Worm (Caenorhabditis elegans) whole organism, mixed stage, embryonic: Measurements from ENCODE around the gene ZC443.7.

Experiments used
- M03D4.4 ChIP-seq: sonication (generic microtip); optimal IDR thresholded peaks from 2 replicates; lab custom pipeline; 2017; ENCODE audit warnings: mild to moderate bottlenecking, missing genetic modification characterization, missing compliant biosample characterization
- bed-3 ChIP-seq: fragments of 200-800 bp; sonication (Bioruptor generic); optimal IDR thresholded peaks from 3 replicates; lab custom pipeline; 2018; ENCODE audit warnings: mild to moderate bottlenecking, missing genetic modification characterization, moderate library complexity, missing compliant biosample characterization
- ceh-39 ChIP-seq: fragments of 150-350 bp; optimal IDR thresholded peaks from 2 replicates; lab custom pipeline; 2014; ENCODE audit warnings: missing biosample characterization, missing genetic modification characterization
- ceh-43 ChIP-seq: fragments of 200-800 bp; sonication (Bioruptor generic); optimal IDR thresholded peaks from 2 replicates; lab custom pipeline; 2018; ENCODE audit warnings: mild to moderate bottlenecking, missing genetic modification characterization, moderate library complexity, missing compliant biosample characterization
- ceh-83 ChIP-seq: fragments of 200-800 bp; sonication (Bioruptor generic); optimal IDR thresholded peaks from 2 replicates; lab custom pipeline; 2018; ENCODE audit warnings: mild to moderate bottlenecking, missing genetic modification characterization, missing compliant biosample characterization
- ces-1 ChIP-seq: fragments of 150-350 bp; optimal IDR thresholded peaks from 2 replicates; lab custom pipeline; 2014; ENCODE audit warnings: missing biosample characterization, missing genetic modification reagents, missing genetic modification characterization
- cnd-1 ChIP-seq: fragments of 200-800 bp; sonication (Bioruptor generic); optimal IDR thresholded peaks from 2 replicates; lab custom pipeline; 2018; ENCODE audit warnings: mild to moderate bottlenecking, missing genetic modification characterization, missing compliant biosample characterization
- drap-1 ChIP-seq: fragments of 200-800 bp; sonication (Bioruptor generic); optimal IDR thresholded peaks from 3 replicates; lab custom pipeline; 2018; ENCODE audit warnings: mild to moderate bottlenecking, missing genetic modification characterization, missing compliant biosample characterization
- elt-3 ChIP-seq: fragments of 150-350 bp; optimal IDR thresholded peaks from 2 replicates; lab custom pipeline; 2014; ENCODE audit warnings: missing biosample characterization, missing genetic modification characterization
- flh-1 ChIP-seq: fragments of 200-800 bp; sonication (Bioruptor generic); optimal IDR thresholded peaks from 2 replicates; lab custom pipeline; 2018; ENCODE audit warnings: mild to moderate bottlenecking, missing genetic modification characterization, moderate library complexity, missing compliant biosample characterization
- hlh-1 ChIP-seq: fragments of 150-350 bp; optimal IDR thresholded peaks from 2 replicates; lab custom pipeline; 2014; ENCODE audit warnings: missing biosample characterization, missing genetic modification reagents, missing genetic modification characterization
- lin-13 ChIP-seq: fragments of 150-350 bp; optimal IDR thresholded peaks from 2 replicates; lab custom pipeline; 2014; ENCODE audit warnings: missing biosample characterization, missing genetic modification characterization
- lin-32 ChIP-seq: fragments of 200-800 bp; sonication (Bioruptor generic); optimal IDR thresholded peaks from 2 replicates; lab custom pipeline; 2018; ENCODE audit warnings: mild to moderate bottlenecking, missing genetic modification characterization, missing compliant biosample characterization
- lsy-2 ChIP-seq: fragments of 150-350 bp; optimal IDR thresholded peaks from 2 replicates; lab custom pipeline; 2014; ENCODE audit warnings: missing biosample characterization, missing genetic modification characterization
- mab-5 ChIP-seq: fragments of 150-350 bp; optimal IDR thresholded peaks from 2 replicates; lab custom pipeline; 2014; ENCODE audit warnings: missing biosample characterization, missing genetic modification characterization
- mep-1 ChIP-seq: fragments of 150-350 bp; optimal IDR thresholded peaks from 2 replicates; lab custom pipeline; 2017; ENCODE audit warnings: missing biosample characterization, missing genetic modification reagents, missing genetic modification characterization, inconsistent platforms
- mls-2 ChIP-seq: sonication (generic microtip); optimal IDR thresholded peaks from 2 replicates; lab custom pipeline; 2016; ENCODE audit warnings: mild to moderate bottlenecking, missing genetic modification characterization, moderate library complexity, missing compliant biosample characterization
- nhr-12 ChIP-seq: fragments of 150-350 bp; optimal IDR thresholded peaks from 2 replicates; lab custom pipeline; 2014; ENCODE audit warnings: missing biosample characterization, missing genetic modification characterization
- nhr-2 ChIP-seq: fragments of 150-350 bp; optimal IDR thresholded peaks from 2 replicates; lab custom pipeline; 2014; ENCODE audit warnings: missing biosample characterization, missing genetic modification characterization
- nhr-237 ChIP-seq: fragments of 150-350 bp; optimal IDR thresholded peaks from 2 replicates; lab custom pipeline; 2014; ENCODE audit warnings: missing biosample characterization, missing genetic modification characterization
- nhr-28 ChIP-seq: fragments of 150-350 bp; optimal IDR thresholded peaks from 2 replicates; lab custom pipeline; 2014; ENCODE audit warnings: missing biosample characterization, missing genetic modification characterization
- nhr-76 ChIP-seq: sonication (generic microtip); optimal IDR thresholded peaks from 2 replicates; lab custom pipeline; 2017; ENCODE audit warnings: missing biosample characterization, missing genetic modification characterization
- pha-4 ChIP-seq: fragments of 150-350 bp; optimal IDR thresholded peaks from 2 replicates; lab custom pipeline; 2018; ENCODE audit warnings: missing biosample characterization, missing genetic modification reagents, missing genetic modification characterization
- sem-2 ChIP-seq: fragments of 200-800 bp; sonication (Bioruptor generic); optimal IDR thresholded peaks from 2 replicates; lab custom pipeline; 2018; ENCODE audit warnings: mild to moderate bottlenecking, missing genetic modification characterization, missing compliant biosample characterization
- snpc-4 ChIP-seq: fragments of 150-350 bp; optimal IDR thresholded peaks from 2 replicates; lab custom pipeline; 2014; ENCODE audit warnings: missing biosample characterization, missing genetic modification characterization
- sptf-1 ChIP-seq: sonication (generic microtip); optimal IDR thresholded peaks from 2 replicates; lab custom pipeline; 2017; ENCODE audit warnings: mild to moderate bottlenecking, missing genetic modification characterization, moderate library complexity, missing compliant biosample characterization
- unc-120 ChIP-seq: sonication (generic microtip); optimal IDR thresholded peaks from 2 replicates; lab custom pipeline; 2017; ENCODE audit warnings: missing genetic modification characterization, missing compliant biosample characterization; ENCODE audit not compliant: poor library complexity, severe bottlenecking
- unc-39 ChIP-seq: fragments of 150-350 bp; optimal IDR thresholded peaks from 2 replicates; lab custom pipeline; 2014; ENCODE audit warnings: missing biosample characterization, missing genetic modification characterization
- unc-62 ChIP-seq: fragments of 150-350 bp; optimal IDR thresholded peaks from 2 replicates; lab custom pipeline; 2014; ENCODE audit warnings: missing biosample characterization, missing genetic modification reagents, missing genetic modification characterization
- zip-8 ChIP-seq: fragments of 150-350 bp; optimal IDR thresholded peaks from 2 replicates; lab custom pipeline; 2014; ENCODE audit warnings: missing biosample characterization, missing genetic modification characterization
- ztf-11 ChIP-seq: fragments of 150-350 bp; optimal IDR thresholded peaks from 2 replicates; lab custom pipeline; 2014; ENCODE audit warnings: missing biosample characterization, missing genetic modification characterization

The ZC443.7 gene

DNA sequence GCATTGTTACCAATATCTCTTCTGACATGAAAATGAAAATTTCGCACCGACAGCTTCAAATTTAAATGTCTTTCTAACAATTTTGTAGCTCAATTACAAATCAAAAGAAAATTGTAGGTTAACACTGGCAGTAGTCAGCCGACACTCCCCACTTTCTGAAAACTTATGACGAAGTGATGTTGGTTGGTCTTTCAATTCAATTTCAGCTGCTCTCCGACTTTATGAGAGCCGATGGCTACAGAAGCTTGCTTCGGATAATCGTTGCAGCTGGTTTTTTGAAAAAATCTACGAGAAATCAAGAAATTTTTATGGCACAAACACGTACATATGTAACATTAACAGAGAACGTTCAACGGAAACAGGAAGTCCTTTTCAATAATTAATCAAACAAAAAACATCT lies 21.4 kb upstream of the ZC443.7 start, which contains the start of gene sre-20:
sre-20 (minus strand) TSS at position 101 of the 400 bp plus-strand sequence.
- TF ChIP-seq ces-1 (GFP tag; lab: Kevin White, UChicago) (no peak), lin-32 (GFP tag; lab: Kevin White, UChicago) (no peak)

DNA sequence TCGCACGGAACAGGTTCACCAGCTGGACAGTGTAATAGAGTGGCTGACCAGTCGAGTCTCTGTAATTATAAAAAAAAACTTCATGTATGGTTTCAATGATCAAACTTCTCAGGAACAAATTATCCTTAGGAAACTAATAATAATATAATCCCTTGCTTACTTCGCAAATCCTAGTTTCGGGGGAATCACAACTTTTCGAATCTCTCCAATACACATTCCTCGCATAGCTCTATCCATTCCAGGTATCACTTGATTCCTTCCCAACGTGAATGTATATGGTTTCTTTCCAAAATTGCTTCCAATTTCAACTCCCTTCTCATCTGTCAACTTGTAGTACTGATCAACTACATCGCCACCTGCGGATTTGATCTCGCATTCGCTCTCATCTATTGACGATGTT lies 19.9 kb upstream of the ZC443.7 start:
- TF ChIP-seq hlh-1 (tag; lab: Kevin White, UChicago), result no peak
- TF ChIP-seq sem-2 (GFP tag; lab: Kevin White, UChicago), result no peak
- no peak for TF ChIP-seq unc-39 (tag; lab: Kevin White, UChicago)
- no peak for TF ChIP-seq mep-1
- no peak for TF ChIP-seq lin-32 (GFP tag; lab: Kevin White, UChicago)
- no peak for TF ChIP-seq pha-4 (tag; lab: Kevin White, UChicago)
- TF ChIP-seq bed-3, result no peak
- TF ChIP-seq lin-13 (tag; lab: Kevin White, UChicago), result no peak
- no peak for TF ChIP-seq nhr-76
- TF ChIP-seq nhr-2 (tag; lab: Kevin White, UChicago), result no peak
- TF ChIP-seq zip-8, result no peak
- TF ChIP-seq nhr-237, result no peak
- no peak for TF ChIP-seq sptf-1 (tag; lab: Kevin White, UChicago)
- no peak for TF ChIP-seq ceh-39
- TF ChIP-seq cnd-1 (tag; lab: Kevin White, UChicago), result no peak
- no peak for TF ChIP-seq drap-1 (GFP tag; lab: Kevin White, UChicago)
- TF ChIP-seq mab-5 (tag; lab: Kevin White, UChicago), result no peak
- TF ChIP-seq lsy-2 (tag; lab: Kevin White, UChicago), result no peak
- TF ChIP-seq, all 35 proteins: peak for 0

DNA sequence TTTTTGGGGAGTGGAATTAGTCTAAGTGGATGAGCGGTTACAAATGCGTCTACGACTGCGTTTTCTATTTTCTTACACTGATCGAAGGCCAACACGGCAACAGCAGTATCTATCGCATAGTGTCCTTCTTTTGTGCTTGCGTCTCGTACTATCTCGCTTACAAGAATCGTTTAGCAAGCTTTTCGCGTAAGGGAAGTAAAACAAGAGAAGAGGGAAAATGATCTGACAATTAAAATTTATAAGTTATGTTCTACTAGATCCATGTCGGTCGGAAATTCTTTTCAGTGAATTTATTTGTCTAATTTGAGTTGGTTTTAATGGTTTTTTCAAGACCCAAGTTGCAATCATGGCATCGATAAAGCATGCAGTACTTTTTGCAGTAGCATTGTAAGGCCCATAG lies 19.3 kb upstream of the ZC443.7 start, which contains the start of gene fkb-4:
fkb-4 (minus strand) TSS at position 101 of the 400 bp plus-strand sequence.
- TF ChIP-seq nhr-237 (no peak), unc-39 (tag; lab: Kevin White, UChicago) (no peak), lin-13 (tag; lab: Kevin White, UChicago) (no peak)
- TF ChIP-seq, all 35 proteins: peak for 0

ce11 chrV:12788451-12788850 lies 17.8 kb upstream of the ZC443.7 start, which contains the start of gene srbc-44:
TSS of gene srbc-44 (minus strand) at chrV:12788551.
- TF ChIP-seq ceh-39, result no peak
- TF ChIP-seq zip-8, result no peak
- TF ChIP-seq ztf-11 (tag; lab: Kevin White, UChicago), result no peak
- no peak for TF ChIP-seq M03D4.4 (tag; lab: Kevin White, UChicago)
- no peak for TF ChIP-seq ceh-43 (GFP tag; lab: Kevin White, UChicago)
- no peak for TF ChIP-seq pha-4 (tag; lab: Kevin White, UChicago)
- no peak for TF ChIP-seq snpc-4 (tag; lab: Kevin White, UChicago)
- no peak for TF ChIP-seq sem-2 (GFP tag; lab: Kevin White, UChicago)
- no peak for TF ChIP-seq mls-2 (tag; lab: Kevin White, UChicago)
- no peak for TF ChIP-seq flh-1 (GFP tag; lab: Kevin White, UChicago)
- TF ChIP-seq unc-39 (tag; lab: Kevin White, UChicago), result no peak
- no peak for TF ChIP-seq nhr-237

ce11 chrV:12790188-12790587 lies 16.1 kb upstream of the ZC443.7 start, which contains the start of gene srbc-43:
TSS of gene srbc-43 (minus strand) at chrV:12790518.
- TF ChIP-seq hlh-1 (tag; lab: Kevin White, UChicago) (no peak), mep-1 (no peak), M03D4.4 (tag; lab: Kevin White, UChicago) (no peak), bed-3 (no peak), cnd-1 (tag; lab: Kevin White, UChicago) (no peak), nhr-12 (no peak), unc-62 (no peak), nhr-28 (no peak), nhr-2 (tag; lab: Kevin White, UChicago) (no peak), lin-13 (tag; lab: Kevin White, UChicago) (no peak), nhr-76 (no peak), sem-2 (GFP tag; lab: Kevin White, UChicago) (no peak)

DNA sequence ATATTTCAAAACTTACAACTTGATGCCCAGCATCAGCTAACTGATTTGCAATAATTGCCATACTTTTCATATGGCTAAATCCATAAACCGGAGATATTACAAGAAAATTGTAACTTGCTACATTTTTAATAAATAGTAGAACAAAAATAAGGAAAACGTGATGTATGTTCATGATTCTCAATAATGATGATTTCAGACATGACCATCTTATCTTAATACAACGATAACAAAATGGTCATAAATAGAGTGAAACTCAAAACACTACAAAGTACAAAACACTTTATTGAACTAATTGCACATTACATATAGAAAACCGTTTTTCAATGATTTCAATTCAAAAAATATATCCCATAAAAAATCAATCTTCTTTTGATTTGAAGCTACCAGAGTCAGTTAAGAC lies 13.5 kb upstream of the ZC443.7 start, which contains the start of gene ugt-5:
ugt-5 (minus strand) TSS at position 214 of the 400 bp plus-strand sequence.
- TF ChIP-seq mep-1, result no peak
- TF ChIP-seq nhr-12, result no peak
- TF ChIP-seq sem-2 (GFP tag; lab: Kevin White, UChicago), result no peak
- TF ChIP-seq lsy-2 (tag; lab: Kevin White, UChicago), result no peak
- no peak for TF ChIP-seq snpc-4 (tag; lab: Kevin White, UChicago)
- TF ChIP-seq ceh-83 (GFP tag; lab: Kevin White, UChicago), result no peak
- TF ChIP-seq nhr-76, result no peak
- TF ChIP-seq M03D4.4 (tag; lab: Kevin White, UChicago), result no peak
- TF ChIP-seq elt-3 (tag; lab: Kevin White, UChicago), result no peak
- no peak for TF ChIP-seq unc-120 (tag; lab: Kevin White, UChicago)
- TF ChIP-seq nhr-28, result no peak
